Fruit fly (Drosophila melanogaster) whole organism, embryonic: Measurements from ENCODE around the gene CG10011.
A peak's percentile ranks its signal among the peaks of the same experiment; 100 is the strongest.

Experiments
- Bteb2 ChIP-seq: fragments of 200-800 bp; sonication (Bioruptor generic); optimal IDR thresholded peaks from 2 replicates; lab custom pipeline; 2016; ENCODE audit warnings: missing biosample characterization, missing genetic modification characterization
- C15 ChIP-seq: fragments of 200-800 bp; sonication (Bioruptor generic); IDR thresholded peaks from 3 replicates; pipeline ENCODE4 v1.3.6; 2022; ENCODE audit warnings: missing biosample characterization, missing genetic modification characterization
- CG12769 ChIP-seq: fragments of 200-800 bp; sonication (Bioruptor generic); optimal IDR thresholded peaks from 2 replicates; lab custom pipeline; 2019; ENCODE audit warnings: missing biosample characterization, mild to moderate bottlenecking, missing genetic modification characterization, moderate library complexity
- CG13624 ChIP-seq: fragments of 200-800 bp; sonication (Bioruptor generic); optimal IDR thresholded peaks from 2 replicates; lab custom pipeline; 2016; ENCODE audit warnings: missing biosample characterization, missing genetic modification characterization
- CG14710 ChIP-seq: fragments of 200-800 bp; sonication (Bioruptor generic); optimal IDR thresholded peaks from 3 replicates; lab custom pipeline; 2019; ENCODE audit warnings: missing biosample characterization, mild to moderate bottlenecking, missing genetic modification characterization, moderate library complexity
- CG17568 ChIP-seq: fragments of 200-800 bp; sonication (Bioruptor generic); optimal IDR thresholded peaks from 2 replicates; lab custom pipeline; 2018; ENCODE audit warnings: missing biosample characterization, mild to moderate bottlenecking, missing genetic modification characterization, moderate library complexity
- CG17802 ChIP-seq: fragments of 200-800 bp; sonication (Bioruptor generic); optimal IDR thresholded peaks from 2 replicates; lab custom pipeline; 2018; ENCODE audit warnings: missing biosample characterization, mild to moderate bottlenecking, missing genetic modification characterization, moderate library complexity
- CG17829 ChIP-seq: fragments of 200-800 bp; optimal IDR thresholded peaks from 2 replicates; lab custom pipeline; 2019; ENCODE audit warnings: missing biosample characterization, mild to moderate bottlenecking, missing genetic modification characterization, moderate library complexity
- CG31441 ChIP-seq: fragments of 200-800 bp; sonication (Bioruptor generic); IDR thresholded peaks from 2 replicates; pipeline ENCODE4 v1.3.6; 2022; ENCODE audit warnings: missing biosample characterization, missing genetic modification characterization
- CG3163 ChIP-seq: fragments of 200-800 bp; sonication (Bioruptor generic); optimal IDR thresholded peaks from 3 replicates; lab custom pipeline; 2016; ENCODE audit warnings: missing biosample characterization, missing genetic modification characterization
- CG4404 ChIP-seq: fragments of 200-800 bp; sonication (Bioruptor generic); IDR thresholded peaks from 2 replicates; pipeline ENCODE4 v1.3.6; 2022; ENCODE audit warnings: missing biosample characterization, missing genetic modification characterization
- CG4820 ChIP-seq: fragments of 200-800 bp; sonication (Bioruptor generic); optimal IDR thresholded peaks from 3 replicates; lab custom pipeline; 2016; ENCODE audit warnings: missing biosample characterization, missing genetic modification characterization
- CG7271 ChIP-seq: fragments of 200-800 bp; sonication (Bioruptor generic); optimal IDR thresholded peaks from 2 replicates; lab custom pipeline; 2018; ENCODE audit warnings: missing biosample characterization, mild to moderate bottlenecking, missing genetic modification characterization, moderate library complexity
- CG7786 ChIP-seq: fragments of 200-800 bp; sonication (Bioruptor generic); optimal IDR thresholded peaks from 2 replicates; lab custom pipeline; 2016; ENCODE audit warnings: missing biosample characterization, missing genetic modification characterization
- CG8290 ChIP-seq, 3 experiments: fragments of 200-800 bp; sonication (Bioruptor generic); optimal IDR thresholded peaks; 2 replicates each; lab custom pipeline; 2016 to 2019; ENCODE audit warnings: missing biosample characterization in 3 of 3, missing genetic modification characterization in 3 of 3, mild to moderate bottlenecking in 2 of 3, moderate library complexity in 1 of 3
- CTCF ChIP-seq: fragments of 200-800 bp; sonication (Bioruptor generic); optimal IDR thresholded peaks from 2 replicates; lab custom pipeline; 2017; ENCODE audit warnings: missing biosample characterization, mild to moderate bottlenecking, missing genetic modification characterization, moderate library complexity
- CkIIα-i1 ChIP-seq: fragments of 200-800 bp; sonication (Bioruptor generic); IDR thresholded peaks from 2 replicates; pipeline ENCODE4 v1.3.6; 2022; ENCODE audit warnings: missing biosample characterization, missing genetic modification characterization
- CoRest ChIP-seq: fragments of 200-800 bp; sonication (Bioruptor generic); optimal IDR thresholded peaks from 3 replicates; lab custom pipeline; 2018; ENCODE audit warnings: missing biosample characterization, mild to moderate bottlenecking, missing genetic modification characterization, moderate library complexity
- D19B ChIP-seq: fragments of 200-800 bp; sonication (Bioruptor generic); optimal IDR thresholded peaks from 2 replicates; lab custom pipeline; 2017; ENCODE audit warnings: missing biosample characterization, mild to moderate bottlenecking, missing genetic modification characterization
- Dll ChIP-seq: fragments of 200-800 bp; sonication (Bioruptor generic); IDR thresholded peaks from 4 replicates; pipeline ENCODE4 v1.3.6; 2022; ENCODE audit warnings: missing biosample characterization, missing genetic modification characterization; ENCODE audit not compliant: partially characterized antibody
- Gug ChIP-seq: fragments of 200-800 bp; sonication (Bioruptor generic); IDR thresholded peaks from 4 replicates; pipeline ENCODE4 v1.3.6; 2022; ENCODE audit warnings: missing biosample characterization, missing genetic modification characterization
- HLH3B ChIP-seq: fragments of 200-800 bp; sonication (Bioruptor generic); IDR thresholded peaks from 2 replicates; pipeline ENCODE4 v1.3.6; 2022; ENCODE audit warnings: missing biosample characterization, missing genetic modification characterization
- HmgZ ChIP-seq: fragments of 200-800 bp; sonication (Bioruptor generic); optimal IDR thresholded peaks from 2 replicates; lab custom pipeline; 2018; ENCODE audit warnings: missing biosample characterization, mild to moderate bottlenecking, missing genetic modification characterization
- Hmr ChIP-seq: fragments of 200-800 bp; sonication (Bioruptor generic); optimal IDR thresholded peaks from 3 replicates; lab custom pipeline; 2017; ENCODE audit warnings: mild to moderate bottlenecking, missing biosample characterization, missing genetic modification reagents, missing genetic modification characterization
- MTF-1 ChIP-seq: fragments of 200-800 bp; sonication (Bioruptor generic); optimal IDR thresholded peaks from 2 replicates; lab custom pipeline; 2018; ENCODE audit warnings: missing biosample characterization, mild to moderate bottlenecking, missing genetic modification characterization, borderline replicate concordance
- Mes4 ChIP-seq: fragments of 200-800 bp; sonication (Bioruptor generic); optimal IDR thresholded peaks from 2 replicates; lab custom pipeline; 2016; ENCODE audit warnings: missing biosample characterization, missing genetic modification characterization
- PHDP ChIP-seq: fragments of 200-800 bp; sonication (Bioruptor generic); optimal IDR thresholded peaks from 3 replicates; lab custom pipeline; 2018; ENCODE audit warnings: missing biosample characterization, mild to moderate bottlenecking, missing genetic modification characterization, moderate library complexity
- Pdp1 ChIP-seq, 2 experiments: fragments of 200-800 bp; sonication (Bioruptor generic); optimal IDR thresholded peaks; 3 replicates each; lab custom pipeline; 2016; ENCODE audit warnings: missing biosample characterization in 2 of 2, missing genetic modification characterization in 2 of 2, mild to moderate bottlenecking in 1 of 2, moderate library complexity in 1 of 2
- Sin3A ChIP-seq: fragments of >200 bp; optimal IDR thresholded peaks from 2 replicates; lab custom pipeline; 2018
- YL-1 ChIP-seq: fragments of 200-800 bp; sonication (Bioruptor generic); optimal IDR thresholded peaks from 3 replicates; lab custom pipeline; 2017; ENCODE audit warnings: missing biosample characterization, mild to moderate bottlenecking, missing genetic modification characterization
- abd-A ChIP-seq: fragments of 200-800 bp; sonication (Bioruptor generic); optimal IDR thresholded peaks from 3 replicates; lab custom pipeline; 2019; ENCODE audit warnings: missing biosample characterization, mild to moderate bottlenecking, missing genetic modification characterization, moderate library complexity
- al ChIP-seq: fragments of 200-800 bp; sonication (Bioruptor generic); IDR thresholded peaks from 2 replicates; pipeline ENCODE4 v1.3.6; 2022; ENCODE audit warnings: missing biosample characterization, missing genetic modification characterization
- ase ChIP-seq: fragments of 200-800 bp; sonication (Bioruptor generic); IDR thresholded peaks from 3 replicates; pipeline ENCODE4 v1.3.6; 2022; ENCODE audit warnings: missing biosample characterization, missing genetic modification characterization
- cato ChIP-seq: fragments of 200-800 bp; sonication (Bioruptor generic); optimal IDR thresholded peaks from 2 replicates; lab custom pipeline; 2016; ENCODE audit warnings: missing biosample characterization, missing genetic modification characterization, borderline replicate concordance
- dm ChIP-seq: fragments of 200-800 bp; sonication (Bioruptor generic); optimal IDR thresholded peaks from 3 replicates; lab custom pipeline; 2016; ENCODE audit warnings: missing biosample characterization, missing genetic modification characterization
- gfzf ChIP-seq: fragments of 200-800 bp; sonication (Bioruptor generic); optimal IDR thresholded peaks from 2 replicates; lab custom pipeline; 2016; ENCODE audit warnings: missing biosample characterization, mild to moderate bottlenecking, missing genetic modification characterization, moderate library complexity
- insv ChIP-seq, 2 experiments: fragments of 200-800 bp; sonication (Bioruptor generic); optimal IDR thresholded peaks; 3 replicates each; lab custom pipeline; 2016 to 2018; ENCODE audit warnings: missing biosample characterization in 2 of 2, missing genetic modification characterization in 2 of 2
- jumu ChIP-seq: fragments of 200-800 bp; sonication (Bioruptor generic); optimal IDR thresholded peaks from 3 replicates; lab custom pipeline; 2016; ENCODE audit warnings: missing biosample characterization, missing genetic modification characterization
- kah ChIP-seq: fragments of 200-800 bp; sonication (Bioruptor generic); optimal IDR thresholded peaks from 2 replicates; lab custom pipeline; 2018; ENCODE audit warnings: missing biosample characterization, mild to moderate bottlenecking, missing genetic modification characterization
- kni ChIP-seq: fragments of 200-800 bp; sonication (Bioruptor generic); optimal IDR thresholded peaks from 3 replicates; lab custom pipeline; 2017; ENCODE audit warnings: mild to moderate bottlenecking, missing biosample characterization, missing genetic modification reagents, missing genetic modification characterization
- luna ChIP-seq: fragments of 200-800 bp; sonication (Bioruptor generic); optimal IDR thresholded peaks from 2 replicates; lab custom pipeline; 2016; ENCODE audit warnings: missing biosample characterization, missing genetic modification characterization
- odd ChIP-seq: fragments of 200-800 bp; sonication (Bioruptor generic); optimal IDR thresholded peaks from 2 replicates; lab custom pipeline; 2017; ENCODE audit warnings: missing biosample characterization, mild to moderate bottlenecking, missing genetic modification characterization
- onecut ChIP-seq: fragments of 200-800 bp; sonication (Bioruptor generic); IDR thresholded peaks from 2 replicates; pipeline ENCODE4 v1.3.6; 2022; ENCODE audit warnings: missing biosample characterization, missing genetic modification characterization
- pfk ChIP-seq: fragments of 200-800 bp; sonication (Bioruptor generic); optimal IDR thresholded peaks from 2 replicates; lab custom pipeline; 2018; ENCODE audit warnings: missing biosample characterization, mild to moderate bottlenecking, missing genetic modification characterization, moderate library complexity
- pita ChIP-seq: fragments of 200-800 bp; sonication (Bioruptor generic); optimal IDR thresholded peaks from 2 replicates; lab custom pipeline; 2017; ENCODE audit warnings: missing biosample characterization, mild to moderate bottlenecking, missing genetic modification characterization
- pnt ChIP-seq: fragments of 200-800 bp; sonication (Bioruptor generic); optimal IDR thresholded peaks from 3 replicates; lab custom pipeline; 2016; ENCODE audit warnings: missing biosample characterization, missing genetic modification characterization
- ranshi ChIP-seq: fragments of 200-800 bp; sonication (Bioruptor generic); IDR thresholded peaks from 2 replicates; pipeline ENCODE4 v1.3.6; 2022; ENCODE audit warnings: missing biosample characterization, missing genetic modification characterization
- repo ChIP-seq: fragments of 200-800 bp; sonication (Bioruptor generic); optimal IDR thresholded peaks from 2 replicates; lab custom pipeline; 2016; ENCODE audit warnings: missing biosample characterization, missing genetic modification characterization
- row ChIP-seq: fragments of 200-800 bp; sonication (Bioruptor generic); IDR thresholded peaks from 3 replicates; pipeline ENCODE4 v1.3.6; 2022; ENCODE audit warnings: missing biosample characterization, missing genetic modification characterization
- sens-2 ChIP-seq: fragments of 200-800 bp; sonication (Bioruptor generic); IDR thresholded peaks from 2 replicates; pipeline ENCODE4 v1.3.6; 2022; ENCODE audit warnings: missing biosample characterization, missing genetic modification characterization
- sug ChIP-seq: fragments of 200-800 bp; optimal IDR thresholded peaks from 2 replicates; lab custom pipeline; 2019; ENCODE audit warnings: missing biosample characterization, mild to moderate bottlenecking, missing genetic modification characterization, moderate library complexity
- tx ChIP-seq: fragments of 200-800 bp; sonication (Bioruptor generic); optimal IDR thresholded peaks from 2 replicates; lab custom pipeline; 2016; ENCODE audit warnings: missing biosample characterization, missing genetic modification characterization

The CG10011 gene

dm6 chr3R:28590462-28590861 is 44.4 kb downstream of the CG10011 start (continued):
- peak; percentile 42; the same call in 1 of the 2 replicates for TF ChIP-seq CG31441 (GFP tag; lab: Robert Waterston, UW)
- peak; percentile 29 for TF ChIP-seq CG12769 (tag; lab: Kevin White, UChicago)
- TF ChIP-seq tx (GFP tag; lab: Kevin White, UChicago) = no peak
- TF ChIP-seq CG7786 (GFP tag; lab: Kevin White, UChicago) = no peak
- TF ChIP-seq ranshi (GFP tag; lab: Robert Waterston, UW) = peak; percentile 5; the same call in 1 of the 2 replicates
- no peak for TF ChIP-seq Pdp1 (GFP tag; optimal IDR thresholded peaks at IDR 0.05; lab: Kevin White, UChicago)
- peak; percentile 75 for TF ChIP-seq sug
- TF ChIP-seq pita (GFP tag; lab: Kevin White, UChicago) = no peak
- no peak for TF ChIP-seq D19B (GFP tag; lab: Kevin White, UChicago)
- TF ChIP-seq Hmr (GFP tag; lab: Kevin White, UChicago) = peak; percentile 47
- TF ChIP-seq insv (GFP tag; optimal IDR thresholded peaks at IDR 0.05; lab: Kevin White, UChicago) = no peak
- no peak for TF ChIP-seq repo (GFP tag; lab: Kevin White, UChicago)
- no peak for TF ChIP-seq CkIIα-i1
- TF ChIP-seq MTF-1 (GFP tag; lab: Kevin White, UChicago) = peak; percentile 79
- peak; percentile 27 for TF ChIP-seq pfk (GFP tag; lab: Kevin White, UChicago)
- TF ChIP-seq CTCF (GFP tag; lab: Kevin White, UChicago) = no peak
- no peak for TF ChIP-seq ase
- TF ChIP-seq pnt (GFP tag; lab: Kevin White, UChicago) = no peak
- no peak for TF ChIP-seq gfzf
- no peak for TF ChIP-seq CG13624 (GFP tag; lab: Kevin White, UChicago)
- no peak for TF ChIP-seq Gug (GFP tag; lab: Robert Waterston, UW)
- TF ChIP-seq YL-1 = peak; percentile 16
- TF ChIP-seq jumu (GFP tag; lab: Kevin White, UChicago) = no peak
- peak; percentile 61 for TF ChIP-seq odd (GFP tag; lab: Kevin White, UChicago)
- TF ChIP-seq CG17802 (tag; lab: Kevin White, UChicago) = peak; percentile 5
- peak; percentile 48 for TF ChIP-seq onecut (GFP tag; lab: Robert Waterston, UW)
- peak; percentile 63 for TF ChIP-seq PHDP (tag; lab: Kevin White, UChicago)
- TF ChIP-seq al = no peak
- peak; percentile 19 for TF ChIP-seq CG17568 (GFP tag; lab: Kevin White, UChicago)
- TF ChIP-seq kah = no peak
- no peak for TF ChIP-seq luna (GFP tag; lab: Kevin White, UChicago)
- no peak for TF ChIP-seq C15 (GFP tag; lab: Robert Waterston, UW)
- TF ChIP-seq Mes4 (GFP tag; lab: Kevin White, UChicago) = no peak
- no peak for TF ChIP-seq Bteb2 (GFP tag; lab: Kevin White, UChicago)
- TF ChIP-seq row (GFP tag; lab: Robert Waterston, UW) = no peak
- TF ChIP-seq cato = no peak
- TF ChIP-seq CG3163 (GFP tag; lab: Kevin White, UChicago) = no peak
- TF ChIP-seq CoRest = peak; percentile 40
- no peak for TF ChIP-seq Dll (GFP tag; lab: Robert Waterston, UW)
- peak; percentile 50 for TF ChIP-seq kni (GFP tag; lab: Kevin White, UChicago)
- no peak for TF ChIP-seq CG4404 (GFP tag; lab: Robert Waterston, UW)
- peak; percentile 8 for TF ChIP-seq CG14710 (tag; lab: Kevin White, UChicago)
- TF ChIP-seq HLH3B = peak; percentile 60; the same call in 1 of the 2 replicates
- TF ChIP-seq HmgZ (tag; lab: Kevin White, UChicago) = peak; percentile 50
- TF ChIP-seq CG17829 (tag; lab: Kevin White, UChicago) = peak; percentile 4
- TF ChIP-seq Sin3A = no peak
- TF ChIP-seq sens-2 (GFP tag; lab: Robert Waterston, UW) = peak; percentile 91
- TF ChIP-seq dm (GFP tag; lab: Kevin White, UChicago) = no peak
- no peak for TF ChIP-seq abd-A
- peak; percentile 41 for TF ChIP-seq CG7271 (tag; lab: Kevin White, UChicago)
- TF ChIP-seq CG8290 (GFP tag; optimal IDR thresholded peaks at IDR 0.05; lab: Kevin White, UChicago) = no peak
- peak; percentile 41 to 50 for TF ChIP-seq CG8290 (tag; optimal IDR thresholded peaks at IDR 0.05; lab: Kevin White, UChicago)
- no peak for TF ChIP-seq CG4820 (GFP tag; lab: Kevin White, UChicago)
